Fruit fly (Drosophila melanogaster) whole organism, embryonic: ENCODE data around the gene Herc4.

Experiments used
- Asciz ChIP-seq: fragments of 200-800 bp; sonication (Bioruptor generic); optimal IDR thresholded peaks from 2 replicates; lab custom pipeline; 2017; ENCODE audit warnings: missing biosample characterization, mild to moderate bottlenecking, missing genetic modification characterization, missing genetic modification reagents
- C15 ChIP-seq: fragments of 200-800 bp; sonication (Bioruptor generic); IDR thresholded peaks from 3 replicates; pipeline ENCODE4 v1.3.6; 2022; ENCODE audit warnings: missing biosample characterization, missing genetic modification characterization
- CG10209 ChIP-seq: fragments of 200-800 bp; sonication (Bioruptor generic); optimal IDR thresholded peaks from 3 replicates; lab custom pipeline; 2017; ENCODE audit warnings: missing biosample characterization, mild to moderate bottlenecking, missing genetic modification characterization, missing genetic modification reagents
- CG10462 ChIP-seq: fragments of 200-800 bp; sonication (Bioruptor generic); optimal IDR thresholded peaks from 2 replicates; lab custom pipeline; 2016; ENCODE audit warnings: missing biosample characterization, missing genetic modification characterization
- CG10654 ChIP-seq: fragments of 200-800 bp; sonication (Bioruptor generic); optimal IDR thresholded peaks from 2 replicates; lab custom pipeline; 2016; ENCODE audit warnings: missing biosample characterization, missing genetic modification characterization
- CG12744 ChIP-seq: fragments of 200-800 bp; sonication (Bioruptor generic); optimal IDR thresholded peaks from 2 replicates; lab custom pipeline; 2016; ENCODE audit warnings: missing biosample characterization, missing genetic modification characterization
- CG2116 ChIP-seq: fragments of 200-800 bp; sonication (Bioruptor generic); optimal IDR thresholded peaks from 3 replicates; lab custom pipeline; 2018; ENCODE audit warnings: missing biosample characterization, mild to moderate bottlenecking, missing genetic modification characterization
- CG32532 ChIP-seq: fragments of 200-800 bp; sonication (Bioruptor generic); IDR thresholded peaks from 2 replicates; pipeline ENCODE4 v1.3.6; 2022; ENCODE audit warnings: missing biosample characterization, missing genetic modification characterization
- CG6791 ChIP-seq: fragments of 200-800 bp; sonication (Bioruptor generic); IDR thresholded peaks from 3 replicates; pipeline ENCODE4 v1.3.6; 2022; ENCODE audit warnings: missing biosample characterization, missing genetic modification characterization; ENCODE audit not compliant: partially characterized antibody
- CG8478 ChIP-seq: fragments of >200 bp; optimal IDR thresholded peaks from 2 replicates; lab custom pipeline; 2018
- CG9797 ChIP-seq: fragments of 200-800 bp; sonication (Bioruptor generic); optimal IDR thresholded peaks from 3 replicates; lab custom pipeline; 2018; ENCODE audit warnings: missing biosample characterization, mild to moderate bottlenecking, missing genetic modification characterization
- CkIIα-i1 ChIP-seq: fragments of 200-800 bp; sonication (Bioruptor generic); IDR thresholded peaks from 2 replicates; pipeline ENCODE4 v1.3.6; 2022; ENCODE audit warnings: missing biosample characterization, missing genetic modification characterization
- Deaf1 ChIP-seq: fragments of 200-800 bp; optimal IDR thresholded peaks from 3 replicates; lab custom pipeline; 2019; ENCODE audit warnings: missing biosample characterization, mild to moderate bottlenecking, missing genetic modification characterization, moderate library complexity
- Eip74EF ChIP-seq, 2 experiments: fragments of 200-800 bp in 1 of 2; fragments of >200 bp in 1 of 2; sonication (Bioruptor generic) in 1 of 2; optimal IDR thresholded peaks; 2 replicates each; lab custom pipeline; 2017 to 2019; ENCODE audit warnings: missing biosample characterization in 2 of 2, missing genetic modification characterization in 2 of 2, mild to moderate bottlenecking in 1 of 2, moderate library complexity in 1 of 2
- Gsc ChIP-seq: fragments of 200-800 bp; sonication (Bioruptor generic); IDR thresholded peaks from 2 replicates; pipeline ENCODE4 v1.3.6; 2022; ENCODE audit warnings: missing biosample characterization, missing genetic modification characterization
- H2.0 ChIP-seq: fragments of 200-800 bp; sonication (Bioruptor generic); IDR thresholded peaks from 2 replicates; pipeline ENCODE4 v1.3.6; 2022; ENCODE audit warnings: missing biosample characterization, missing genetic modification characterization
- HHEX ChIP-seq: fragments of 200-800 bp; sonication (Bioruptor generic); optimal IDR thresholded peaks from 3 replicates; lab custom pipeline; 2017; ENCODE audit warnings: missing biosample characterization, mild to moderate bottlenecking, missing genetic modification characterization, missing genetic modification reagents
- HLH4C ChIP-seq: fragments of 200-800 bp; sonication (Bioruptor generic); IDR thresholded peaks from 3 replicates; pipeline ENCODE4 v1.3.6; 2022; ENCODE audit warnings: missing biosample characterization, missing genetic modification characterization; ENCODE audit not compliant: partially characterized antibody
- HLHmδ ChIP-seq: fragments of 200-800 bp; sonication (Bioruptor generic); optimal IDR thresholded peaks from 2 replicates; lab custom pipeline; 2018; ENCODE audit warnings: missing biosample characterization, mild to moderate bottlenecking, missing genetic modification characterization, moderate library complexity
- Jarid2 ChIP-seq: fragments of 200-800 bp; sonication (Bioruptor generic); optimal IDR thresholded peaks from 3 replicates; lab custom pipeline; 2017; ENCODE audit warnings: mild to moderate bottlenecking, missing biosample characterization, missing genetic modification reagents, missing genetic modification characterization
- Lpt ChIP-seq: fragments of >200 bp; optimal IDR thresholded peaks from 2 replicates; lab custom pipeline; 2018; ENCODE audit warnings: missing biosample characterization, missing genetic modification characterization
- MESR4 ChIP-seq: fragments of 200-800 bp; sonication (Bioruptor generic); optimal IDR thresholded peaks from 2 replicates; lab custom pipeline; 2018; ENCODE audit warnings: missing biosample characterization, mild to moderate bottlenecking, missing genetic modification characterization, moderate library complexity
- Mes4 ChIP-seq: fragments of 200-800 bp; sonication (Bioruptor generic); optimal IDR thresholded peaks from 2 replicates; lab custom pipeline; 2016; ENCODE audit warnings: missing biosample characterization, missing genetic modification characterization
- Oli ChIP-seq: fragments of 200-800 bp; sonication (Bioruptor generic); optimal IDR thresholded peaks from 2 replicates; lab custom pipeline; 2018; ENCODE audit warnings: missing biosample characterization, mild to moderate bottlenecking, missing genetic modification characterization, moderate library complexity
- Scr ChIP-seq: fragments of 200-800 bp; sonication (Bioruptor generic); IDR thresholded peaks from 2 replicates; pipeline ENCODE4 v1.3.6; 2022; ENCODE audit warnings: missing biosample characterization, missing genetic modification characterization; ENCODE audit not compliant: partially characterized antibody
- Six4 ChIP-seq: fragments of 200-800 bp; sonication (Bioruptor generic); optimal IDR thresholded peaks from 2 replicates; lab custom pipeline; 2016; ENCODE audit warnings: missing biosample characterization, missing genetic modification characterization
- Sry-β ChIP-seq: fragments of 200-800 bp; sonication (Bioruptor generic); optimal IDR thresholded peaks from 2 replicates; lab custom pipeline; 2018; ENCODE audit warnings: missing biosample characterization, mild to moderate bottlenecking, missing genetic modification characterization, moderate library complexity
- YL-1 ChIP-seq: fragments of 200-800 bp; sonication (Bioruptor generic); optimal IDR thresholded peaks from 3 replicates; lab custom pipeline; 2017; ENCODE audit warnings: missing biosample characterization, mild to moderate bottlenecking, missing genetic modification characterization
- ato ChIP-seq: fragments of 200-800 bp; sonication (Bioruptor generic); IDR thresholded peaks from 2 replicates; pipeline ENCODE4 v1.3.6; 2022; ENCODE audit warnings: missing biosample characterization, missing genetic modification characterization; ENCODE audit not compliant: partially characterized antibody
- cato ChIP-seq: fragments of 200-800 bp; sonication (Bioruptor generic); optimal IDR thresholded peaks from 2 replicates; lab custom pipeline; 2016; ENCODE audit warnings: missing biosample characterization, missing genetic modification characterization, borderline replicate concordance
- chinmo ChIP-seq: fragments of 200-800 bp; sonication (Bioruptor generic); IDR thresholded peaks from 4 replicates; pipeline ENCODE4 v1.3.6; 2022; ENCODE audit warnings: missing biosample characterization, missing genetic modification characterization; ENCODE audit not compliant: partially characterized antibody
- crp ChIP-seq, 2 experiments: fragments of 200-800 bp; sonication (Bioruptor generic); optimal IDR thresholded peaks; 2 replicates in 1 of 2; 3 replicates in 1 of 2; lab custom pipeline; 2017; ENCODE audit warnings: missing biosample characterization in 2 of 2, missing genetic modification characterization in 2 of 2, mild to moderate bottlenecking in 1 of 2, moderate library complexity in 1 of 2
- dm ChIP-seq: fragments of 200-800 bp; sonication (Bioruptor generic); optimal IDR thresholded peaks from 3 replicates; lab custom pipeline; 2016; ENCODE audit warnings: missing biosample characterization, missing genetic modification characterization
- dysf ChIP-seq: fragments of 200-800 bp; sonication (Bioruptor generic); IDR thresholded peaks from 3 replicates; pipeline ENCODE4 v1.3.6; 2022; ENCODE audit warnings: missing biosample characterization, missing genetic modification characterization
- emc ChIP-seq: fragments of 200-800 bp; sonication (Bioruptor generic); optimal IDR thresholded peaks from 2 replicates; lab custom pipeline; 2016; ENCODE audit warnings: missing biosample characterization, missing genetic modification characterization
- eyg ChIP-seq: fragments of 200-800 bp; sonication (Bioruptor generic); optimal IDR thresholded peaks from 3 replicates; lab custom pipeline; 2016; ENCODE audit warnings: missing biosample characterization, missing genetic modification characterization
- fd3F ChIP-seq: fragments of 200-800 bp; sonication (Bioruptor generic); optimal IDR thresholded peaks from 2 replicates; lab custom pipeline; 2018; ENCODE audit warnings: missing biosample characterization, mild to moderate bottlenecking, missing genetic modification characterization, moderate library complexity
- fru ChIP-seq: fragments of >200 bp; optimal IDR thresholded peaks from 2 replicates; lab custom pipeline; 2017
- gcm ChIP-seq: fragments of 200-800 bp; sonication (Bioruptor generic); optimal IDR thresholded peaks from 2 replicates; lab custom pipeline; 2019; ENCODE audit warnings: missing biosample characterization, mild to moderate bottlenecking, missing genetic modification characterization, moderate library complexity
- ind ChIP-seq: fragments of 200-800 bp; sonication (Bioruptor generic); optimal IDR thresholded peaks from 3 replicates; lab custom pipeline; 2016; ENCODE audit warnings: missing biosample characterization, missing genetic modification characterization
- lbe ChIP-seq: fragments of 200-800 bp; sonication (Bioruptor generic); optimal IDR thresholded peaks from 2 replicates; lab custom pipeline; 2016; ENCODE audit warnings: missing biosample characterization, mild to moderate bottlenecking, missing genetic modification characterization
- lilli ChIP-seq: fragments of 200-800 bp; sonication (Bioruptor generic); optimal IDR thresholded peaks from 3 replicates; lab custom pipeline; 2016; ENCODE audit warnings: missing biosample characterization, missing genetic modification characterization
- lov ChIP-seq, 2 experiments: fragments of 200-800 bp in 1 of 2; fragments of >200 bp in 1 of 2; sonication (Bioruptor generic) in 1 of 2; IDR thresholded peaks in 1 of 2; optimal IDR thresholded peaks in 1 of 2; 2 replicates in 1 of 2; 3 replicates in 1 of 2; pipeline versions ENCODE4 v1.3.6 to Lab custom; 2017 to 2022; ENCODE audit warnings: missing biosample characterization in 1 of 2, missing genetic modification characterization in 1 of 2
- nau ChIP-seq: fragments of 200-800 bp; sonication (Bioruptor generic); optimal IDR thresholded peaks from 3 replicates; lab custom pipeline; 2017; ENCODE audit warnings: missing biosample characterization, mild to moderate bottlenecking, missing genetic modification characterization, missing genetic modification reagents
- nmo ChIP-seq: fragments of 200-800 bp; sonication (Bioruptor generic); optimal IDR thresholded peaks from 2 replicates; lab custom pipeline; 2018; ENCODE audit warnings: missing biosample characterization, mild to moderate bottlenecking, missing genetic modification characterization, moderate library complexity
- p53 ChIP-seq: fragments of 200-800 bp; sonication (Bioruptor generic); optimal IDR thresholded peaks from 2 replicates; lab custom pipeline; 2016; ENCODE audit warnings: missing biosample characterization, missing genetic modification characterization
- row ChIP-seq: fragments of 200-800 bp; sonication (Bioruptor generic); IDR thresholded peaks from 3 replicates; pipeline ENCODE4 v1.3.6; 2022; ENCODE audit warnings: missing biosample characterization, missing genetic modification characterization
- sug ChIP-seq: fragments of 200-800 bp; optimal IDR thresholded peaks from 2 replicates; lab custom pipeline; 2019; ENCODE audit warnings: missing biosample characterization, mild to moderate bottlenecking, missing genetic modification characterization, moderate library complexity
- twi ChIP-seq: fragments of 200-800 bp; optimal IDR thresholded peaks from 2 replicates; lab custom pipeline; 2019; ENCODE audit warnings: missing biosample characterization, mild to moderate bottlenecking, missing genetic modification characterization, moderate library complexity
- zf30C ChIP-seq: fragments of 200-800 bp; sonication (Bioruptor generic); optimal IDR thresholded peaks from 3 replicates; lab custom pipeline; 2018; ENCODE audit warnings: missing biosample characterization, mild to moderate bottlenecking, missing genetic modification characterization

Gene Herc4

dm6 chr3L:1342133-1342580, 28.7 kb downstream of the Herc4 start, which contains the start of gene indra (continued):
- TF ChIP-seq dm (GFP tag; lab: Kevin White, UChicago) = peak; percentile 93
- TF ChIP-seq HLHmδ (GFP tag; lab: Kevin White, UChicago) = no peak
- TF ChIP-seq lilli = peak; percentile 85
- peak; percentile 64 for TF ChIP-seq cato (GFP tag; lab: Kevin White, UChicago)
- TF ChIP-seq zf30C (GFP tag; lab: Kevin White, UChicago) = no peak
- TF ChIP-seq nau (GFP tag; lab: Kevin White, UChicago) = no peak
- no peak for TF ChIP-seq Oli (tag; lab: Kevin White, UChicago)
- TF ChIP-seq MESR4 = peak; percentile 31
- peak; percentile 49 for TF ChIP-seq Mes4
- TF ChIP-seq gcm (GFP tag; lab: Kevin White, UChicago) = no peak
- TF ChIP-seq emc (GFP tag; lab: Kevin White, UChicago) = no peak
- peak; percentile 73 for TF ChIP-seq sug (tag; lab: Kevin White, UChicago)
- peak; percentile 56 for TF ChIP-seq ind
- peak; percentile 43; the same call in 1 of the 2 replicates for TF ChIP-seq CG32532 (GFP tag; lab: Robert Waterston, UW)
- TF ChIP-seq HHEX (GFP tag; lab: Kevin White, UChicago) = no peak
- TF ChIP-seq Lpt = no peak
- peak; percentile 74 for TF ChIP-seq nmo (GFP tag; lab: Kevin White, UChicago)
- TF ChIP-seq p53 (GFP tag; lab: Kevin White, UChicago) = no peak
- no peak for TF ChIP-seq C15 (GFP tag; lab: Robert Waterston, UW)
- TF ChIP-seq CG6791 (GFP tag; lab: Robert Waterston, UW) = peak; percentile 62
- peak; percentile 79 for TF ChIP-seq CG9797 (GFP tag; lab: Kevin White, UChicago)
- TF ChIP-seq fru (lab: Kevin White, UChicago) = no peak
- TF ChIP-seq lov (optimal IDR thresholded peaks at IDR 0.05; lab: Kevin White, UChicago) = no peak
- no peak for TF ChIP-seq lov (GFP tag; IDR thresholded peaks at IDR 0.05; lab: Robert Waterston, UW)
- TF ChIP-seq chinmo (GFP tag; lab: Robert Waterston, UW) = no peak
- TF ChIP-seq ato (GFP tag; lab: Robert Waterston, UW) = peak; percentile 45; the same call in 1 of the 2 replicates
- TF ChIP-seq Asciz = no peak
- no peak for TF ChIP-seq lbe (GFP tag; lab: Kevin White, UChicago)
- TF ChIP-seq eyg = peak; percentile 14
- TF ChIP-seq CG10654 (GFP tag; lab: Kevin White, UChicago) = peak; percentile 48
- peak; percentile 36 for TF ChIP-seq CG10462 (GFP tag; lab: Kevin White, UChicago)
- TF ChIP-seq H2.0 = no peak
- no peak for TF ChIP-seq crp (GFP tag; optimal IDR thresholded peaks at IDR 0.05; lab: Kevin White, UChicago)
- TF ChIP-seq CG2116 (GFP tag; lab: Kevin White, UChicago) = peak; percentile 97
- no peak for TF ChIP-seq CG8478
- TF ChIP-seq fd3F (GFP tag; lab: Kevin White, UChicago) = peak; percentile 11
- TF ChIP-seq Deaf1 (tag; lab: Kevin White, UChicago) = no peak
- no peak for TF ChIP-seq Sry-β (GFP tag; lab: Kevin White, UChicago)
- peak; percentile 23 for TF ChIP-seq Six4
- no peak for TF ChIP-seq Gsc
- TF ChIP-seq row (GFP tag; lab: Robert Waterston, UW) = peak; percentile 81
- peak; percentile 25 for TF ChIP-seq CG12744 (GFP tag; lab: Kevin White, UChicago)
- TF ChIP-seq Scr (GFP tag; lab: Robert Waterston, UW) = peak; percentile 68
- TF ChIP-seq Eip74EF (GFP tag; optimal IDR thresholded peaks at IDR 0.05; lab: Kevin White, UChicago) = no peak
- peak; percentile 46; the same call in 2 of the 3 replicates for TF ChIP-seq HLH4C (GFP tag; lab: Robert Waterston, UW)
- peak; percentile 96 for TF ChIP-seq YL-1
- no peak for TF ChIP-seq CkIIα-i1 (GFP tag; lab: Robert Waterston, UW)
- peak; percentile 47 for TF ChIP-seq twi (tag; lab: Kevin White, UChicago)
- no peak for TF ChIP-seq Jarid2 (GFP tag; lab: Kevin White, UChicago)
- TF ChIP-seq CG10209 = peak; percentile 10
- peak; percentile 39; the same call in 1 of the 3 replicates for TF ChIP-seq dysf (GFP tag; lab: Robert Waterston, UW)
